Fruit fly (Drosophila melanogaster) whole organism, prepupa: Measurements from ENCODE around the gene puc.

Experiments
- Blimp-1 ChIP-seq: fragments of 200-800 bp; sonication (Bioruptor generic); optimal IDR thresholded peaks from 3 replicates; lab custom pipeline; 2017; ENCODE audit warnings: missing biosample characterization, missing genetic modification characterization, mild to moderate bottlenecking, moderate library complexity, missing genetic modification reagents
- CG10631 ChIP-seq: fragments of 200-800 bp; sonication (Bioruptor generic); optimal IDR thresholded peaks from 2 replicates; lab custom pipeline; 2016; ENCODE audit warnings: missing biosample characterization, missing genetic modification characterization
- CG10669 ChIP-seq: fragments of 200-800 bp; sonication (Bioruptor generic); optimal IDR thresholded peaks from 3 replicates; lab custom pipeline; 2018; ENCODE audit warnings: missing biosample characterization, mild to moderate bottlenecking, missing genetic modification characterization, moderate library complexity
- CG11762 ChIP-seq: fragments of 200-800 bp; sonication (Bioruptor generic); optimal IDR thresholded peaks from 3 replicates; lab custom pipeline; 2016; ENCODE audit warnings: missing biosample characterization, missing genetic modification characterization; ENCODE audit not compliant: insufficient read depth
- CG15336 ChIP-seq: fragments of 200-800 bp; sonication (Bioruptor generic); IDR thresholded peaks from 2 replicates; pipeline ENCODE4 v1.3.6; 2022; ENCODE audit warnings: missing biosample characterization, missing genetic modification characterization
- CG1621 ChIP-seq: fragments of 200-800 bp; sonication (Bioruptor generic); optimal IDR thresholded peaks from 3 replicates; lab custom pipeline; 2018; ENCODE audit warnings: missing biosample characterization, mild to moderate bottlenecking, missing genetic modification characterization
- CG16779 ChIP-seq: fragments of 200-800 bp; sonication (Bioruptor generic); optimal IDR thresholded peaks from 3 replicates; lab custom pipeline; 2017; ENCODE audit warnings: missing biosample characterization, mild to moderate bottlenecking, missing genetic modification characterization
- CG3032 ChIP-seq: fragments of 200-800 bp; optimal IDR thresholded peaks from 2 replicates; lab custom pipeline; 2019; ENCODE audit warnings: missing biosample characterization, mild to moderate bottlenecking, missing genetic modification characterization, moderate library complexity
- CG31627 ChIP-seq: fragments of 200-800 bp; sonication (Bioruptor generic); optimal IDR thresholded peaks from 3 replicates; lab custom pipeline; 2016; ENCODE audit warnings: missing biosample characterization, missing genetic modification characterization
- CG32006 ChIP-seq: fragments of 200-800 bp; sonication (Bioruptor generic); optimal IDR thresholded peaks from 3 replicates; lab custom pipeline; 2017; ENCODE audit warnings: missing biosample characterization, mild to moderate bottlenecking, missing genetic modification characterization
- CG34406 ChIP-seq: fragments of 200-800 bp; sonication (Bioruptor generic); optimal IDR thresholded peaks from 3 replicates; lab custom pipeline; 2016; ENCODE audit warnings: missing biosample characterization, missing genetic modification characterization
- CG3919 ChIP-seq: fragments of 200-800 bp; sonication (Bioruptor generic); optimal IDR thresholded peaks from 3 replicates; lab custom pipeline; 2016; ENCODE audit warnings: missing biosample characterization, missing genetic modification characterization
- CG4318 ChIP-seq: fragments of 200-800 bp; sonication (Bioruptor generic); optimal IDR thresholded peaks from 3 replicates; lab custom pipeline; 2017; ENCODE audit warnings: missing biosample characterization, mild to moderate bottlenecking, missing genetic modification characterization
- CG6163 ChIP-seq: fragments of 200-800 bp; sonication (Bioruptor generic); IDR thresholded peaks from 3 replicates; pipeline ENCODE4 v1.3.6; 2022; ENCODE audit warnings: missing biosample characterization, missing genetic modification characterization
- CG6808 ChIP-seq: fragments of 200-800 bp; sonication (Bioruptor generic); optimal IDR thresholded peaks from 3 replicates; lab custom pipeline; 2017; ENCODE audit warnings: missing biosample characterization, missing genetic modification characterization, mild to moderate bottlenecking, moderate library complexity, missing genetic modification reagents
- CG6854 ChIP-seq: fragments of 200-800 bp; sonication (Bioruptor generic); optimal IDR thresholded peaks from 2 replicates; lab custom pipeline; 2017; ENCODE audit warnings: missing biosample characterization, mild to moderate bottlenecking, missing genetic modification characterization
- CG8319 ChIP-seq: fragments of 200-800 bp; sonication (Bioruptor generic); optimal IDR thresholded peaks from 3 replicates; lab custom pipeline; 2016; ENCODE audit warnings: missing biosample characterization, missing genetic modification characterization
- CG8632 ChIP-seq: fragments of 200-800 bp; sonication (Bioruptor generic); optimal IDR thresholded peaks from 3 replicates; lab custom pipeline; 2016; ENCODE audit warnings: missing biosample characterization, missing genetic modification characterization
- Eip75B ChIP-seq: fragments of 200-800 bp; sonication (Bioruptor generic); optimal IDR thresholded peaks from 3 replicates; lab custom pipeline; 2016; ENCODE audit warnings: missing biosample characterization, missing genetic modification characterization
- Eip78C ChIP-seq: fragments of 200-800 bp; sonication (Bioruptor generic); peaks from one replicate; lab custom pipeline; 2016; ENCODE audit warnings: missing biosample characterization, missing genetic modification characterization
- Eip93F ChIP-seq: fragments of 200-800 bp; sonication (Bioruptor generic); optimal IDR thresholded peaks from 2 replicates; lab custom pipeline; 2016; ENCODE audit warnings: missing biosample characterization, mild to moderate bottlenecking, missing genetic modification characterization
- Ets21C ChIP-seq: fragments of 200-800 bp; sonication (Bioruptor generic); optimal IDR thresholded peaks from 3 replicates; lab custom pipeline; 2016; ENCODE audit warnings: missing biosample characterization, missing genetic modification characterization
- Ets96B ChIP-seq: fragments of 200-800 bp; optimal IDR thresholded peaks from 2 replicates; lab custom pipeline; 2019; ENCODE audit warnings: missing biosample characterization, mild to moderate bottlenecking, missing genetic modification characterization, moderate library complexity
- Gug ChIP-seq: fragments of 200-800 bp; sonication (Bioruptor generic); IDR thresholded peaks from 2 replicates; pipeline ENCODE4 v1.3.6; 2022; ENCODE audit warnings: missing biosample characterization, missing genetic modification characterization
- Hr4 ChIP-seq: fragments of 200-800 bp; sonication (Bioruptor generic); optimal IDR thresholded peaks from 3 replicates; lab custom pipeline; 2016; ENCODE audit warnings: missing biosample characterization, missing genetic modification characterization
- Lpt ChIP-seq: fragments of 200-800 bp; sonication (Bioruptor generic); optimal IDR thresholded peaks from 3 replicates; lab custom pipeline; 2016; ENCODE audit warnings: missing biosample characterization, missing genetic modification characterization
- Met ChIP-seq: fragments of 200-800 bp; sonication (Bioruptor generic); optimal IDR thresholded peaks from 3 replicates; lab custom pipeline; 2016; ENCODE audit warnings: missing biosample characterization, missing genetic modification characterization
- OdsH ChIP-seq: fragments of 200-800 bp; sonication (Bioruptor generic); optimal IDR thresholded peaks from 3 replicates; lab custom pipeline; 2016; ENCODE audit warnings: missing biosample characterization, missing genetic modification characterization
- Smox ChIP-seq: fragments of 200-800 bp; sonication (Bioruptor generic); optimal IDR thresholded peaks from 3 replicates; lab custom pipeline; 2016; ENCODE audit warnings: missing biosample characterization, missing genetic modification characterization
- Sox102F ChIP-seq: fragments of 200-800 bp; sonication (Bioruptor generic); optimal IDR thresholded peaks from 2 replicates; lab custom pipeline; 2016; ENCODE audit warnings: missing biosample characterization, mild to moderate bottlenecking, missing genetic modification characterization
- Sox15 ChIP-seq: fragments of 200-800 bp; sonication (Bioruptor generic); optimal IDR thresholded peaks from 3 replicates; lab custom pipeline; 2016; ENCODE audit warnings: missing biosample characterization, missing genetic modification characterization
- achi ChIP-seq: fragments of 200-800 bp; sonication (Bioruptor generic); optimal IDR thresholded peaks from 3 replicates; lab custom pipeline; 2016; ENCODE audit warnings: missing biosample characterization, missing genetic modification characterization
- cyc ChIP-seq: fragments of 200-800 bp; sonication (Bioruptor generic); optimal IDR thresholded peaks from 3 replicates; lab custom pipeline; 2016; ENCODE audit warnings: missing biosample characterization, missing genetic modification characterization
- dac ChIP-seq: fragments of 200-800 bp; sonication (Bioruptor generic); optimal IDR thresholded peaks from 2 replicates; lab custom pipeline; 2017; ENCODE audit warnings: missing biosample characterization, mild to moderate bottlenecking, missing genetic modification characterization
- eg ChIP-seq: fragments of 200-800 bp; sonication (Bioruptor generic); IDR thresholded peaks from 3 replicates; pipeline ENCODE4 v1.3.6; 2022; ENCODE audit warnings: missing biosample characterization, missing genetic modification characterization
- esn ChIP-seq: fragments of 200-800 bp; sonication (Bioruptor generic); optimal IDR thresholded peaks from 2 replicates; lab custom pipeline; 2016; ENCODE audit warnings: missing biosample characterization, mild to moderate bottlenecking, missing genetic modification characterization, moderate library complexity
- fd59A ChIP-seq: fragments of 200-800 bp; sonication (Bioruptor generic); optimal IDR thresholded peaks from 2 replicates; lab custom pipeline; 2017; ENCODE audit warnings: missing biosample characterization, mild to moderate bottlenecking, missing genetic modification characterization, missing genetic modification reagents
- fd85E ChIP-seq: fragments of 200-800 bp; sonication (Bioruptor generic); optimal IDR thresholded peaks from 3 replicates; lab custom pipeline; 2016; ENCODE audit warnings: missing biosample characterization, missing genetic modification characterization
- fkh ChIP-seq: fragments of 200-800 bp; sonication (Bioruptor generic); optimal IDR thresholded peaks from 3 replicates; lab custom pipeline; 2017; ENCODE audit warnings: missing biosample characterization, mild to moderate bottlenecking, missing genetic modification characterization, moderate library complexity
- lz ChIP-seq: fragments of 200-800 bp; sonication (Bioruptor generic); optimal IDR thresholded peaks from 3 replicates; lab custom pipeline; 2016; ENCODE audit warnings: missing biosample characterization, missing genetic modification characterization
- pdm3 ChIP-seq: fragments of 200-800 bp; sonication (Bioruptor generic); optimal IDR thresholded peaks from 3 replicates; lab custom pipeline; 2016; ENCODE audit warnings: missing biosample characterization, missing genetic modification characterization
- salr ChIP-seq, 2 experiments: fragments of 200-800 bp; sonication (Bioruptor generic); optimal IDR thresholded peaks; 3 replicates each; lab custom pipeline; 2016 to 2018; ENCODE audit warnings: missing biosample characterization in 2 of 2, missing genetic modification characterization in 2 of 2, mild to moderate bottlenecking in 1 of 2
- spab ChIP-seq: fragments of 200-800 bp; sonication (Bioruptor generic); optimal IDR thresholded peaks from 2 replicates; lab custom pipeline; 2017; ENCODE audit warnings: missing biosample characterization, mild to moderate bottlenecking, missing genetic modification characterization, missing genetic modification reagents
- ss ChIP-seq, 2 experiments: fragments of 200-800 bp; sonication (Bioruptor generic); optimal IDR thresholded peaks; 2 replicates in 1 of 2; 3 replicates in 1 of 2; lab custom pipeline; 2017 to 2018; ENCODE audit warnings: mild to moderate bottlenecking in 2 of 2, missing biosample characterization in 2 of 2, missing genetic modification characterization in 2 of 2, moderate library complexity in 1 of 2
- svp ChIP-seq: fragments of 200-800 bp; sonication (Bioruptor generic); peaks from one replicate; lab custom pipeline; 2016; ENCODE audit warnings: missing biosample characterization, missing genetic modification characterization
- topi ChIP-seq: fragments of 200-800 bp; sonication (Bioruptor generic); optimal IDR thresholded peaks from 3 replicates; lab custom pipeline; 2016; ENCODE audit warnings: missing biosample characterization, missing genetic modification characterization
- vri ChIP-seq: fragments of 200-800 bp; sonication (Bioruptor generic); optimal IDR thresholded peaks from 3 replicates; lab custom pipeline; 2016; ENCODE audit warnings: missing biosample characterization, mild to moderate bottlenecking, missing genetic modification characterization

The puc gene

DNA sequence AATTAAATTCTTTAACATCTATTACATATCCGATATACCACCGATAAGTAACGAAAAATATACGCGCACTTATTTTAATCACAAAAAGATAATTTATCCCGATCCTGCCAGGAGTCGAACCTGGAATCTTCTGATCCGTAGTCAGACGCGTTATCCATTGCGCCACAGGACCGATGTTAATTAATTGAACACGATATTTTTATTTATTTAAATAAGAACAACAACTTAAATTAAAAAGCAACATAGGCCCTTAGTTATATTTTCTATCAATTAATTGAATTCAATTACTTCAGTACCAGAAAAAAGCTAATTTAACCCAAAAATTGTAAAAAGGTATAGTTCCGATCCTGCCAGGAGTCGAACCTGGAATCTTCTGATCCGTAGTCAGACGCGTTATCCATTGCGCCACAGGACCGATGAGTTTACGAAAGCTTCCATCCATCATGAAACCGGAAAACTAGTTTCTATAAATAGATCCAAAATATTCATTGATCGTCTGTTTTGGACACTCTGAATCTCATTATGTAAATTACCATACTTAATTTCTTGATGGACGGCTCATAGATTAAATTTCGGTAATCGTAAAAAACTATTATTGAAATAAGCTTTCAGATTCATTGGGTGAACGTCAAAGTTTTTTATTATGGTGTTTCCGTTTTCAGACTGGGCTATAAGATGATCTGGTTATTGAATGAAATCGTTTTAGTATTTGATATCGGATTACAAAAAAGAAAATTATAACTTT is 35.7 kb downstream of the puc start:
- TF ChIP-seq svp (GFP tag; lab: Kevin White, UChicago) (peak; percentile 49), CG32006 (GFP tag; lab: Kevin White, UChicago) (no peak), CG3919 (GFP tag; lab: Kevin White, UChicago) (no peak), Gug (no peak), pdm3 (GFP tag; lab: Kevin White, UChicago) (no peak)

DNA sequence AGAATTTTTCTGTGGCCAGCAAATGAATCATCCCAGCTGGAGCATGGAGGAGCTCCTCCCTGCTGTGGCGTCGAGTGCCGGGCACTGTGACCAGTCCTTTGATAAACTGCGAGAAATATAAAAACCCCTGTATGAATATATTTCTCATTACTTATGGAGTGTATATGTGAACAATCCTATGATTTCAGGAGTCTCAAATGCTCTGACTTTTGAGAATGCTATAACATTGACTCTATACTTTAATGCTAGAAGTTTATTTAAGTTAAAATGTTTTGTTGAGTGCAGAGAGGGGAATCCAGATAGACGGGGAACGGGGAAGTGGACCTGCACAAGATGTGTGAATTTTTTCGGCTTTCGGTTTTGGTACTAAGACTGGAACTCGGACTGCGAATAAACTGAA is 37.0 kb downstream of the puc start:
- TF ChIP-seq CG3032 (tag; lab: Kevin White, UChicago) (peak; percentile 31), CG1621 (tag; lab: Kevin White, UChicago) (no peak), lz (GFP tag; lab: Kevin White, UChicago) (peak; percentile 73), spab (GFP tag; lab: Kevin White, UChicago) (peak; percentile 13), OdsH (peak; percentile 31), CG8319 (GFP tag; lab: Kevin White, UChicago) (no peak), salr (GFP tag; optimal IDR thresholded peaks at IDR 0.05; lab: Kevin White, UChicago) (peak in 1 of 2 experiments; percentile 29), Met (GFP tag; lab: Kevin White, UChicago) (peak; percentile 85), Eip93F (GFP tag; lab: Kevin White, UChicago) (peak; percentile 59), vri (GFP tag; lab: Kevin White, UChicago) (peak; percentile 68), fkh (GFP tag; lab: Kevin White, UChicago) (no peak), CG6854 (GFP tag; lab: Kevin White, UChicago) (no peak), Lpt (no peak), Blimp-1 (GFP tag; lab: Kevin White, UChicago) (peak; percentile 11), CG4318 (GFP tag; lab: Kevin White, UChicago) (no peak), svp (GFP tag; lab: Kevin White, UChicago) (peak; percentile 83), CG3919 (GFP tag; lab: Kevin White, UChicago) (peak; percentile 60), cyc (GFP tag; lab: Kevin White, UChicago) (peak; percentile 73), CG6163 (peak; percentile 65; the same call in 2 of the 3 replicates), CG11762 (GFP tag; lab: Kevin White, UChicago) (no peak), CG16779 (no peak), fd59A (GFP tag; lab: Kevin White, UChicago) (no peak), Eip75B (peak; percentile 50), CG8632 (peak; percentile 11), CG10631 (GFP tag; lab: Kevin White, UChicago) (peak; percentile 46), CG6808 (GFP tag; lab: Kevin White, UChicago) (no peak), fd85E (GFP tag; lab: Kevin White, UChicago) (no peak), dac (no peak), Hr4 (GFP tag; lab: Kevin White, UChicago) (no peak), Sox102F (GFP tag; lab: Kevin White, UChicago) (peak; percentile 70), CG10669 (peak; percentile 35), Ets96B (peak; percentile 23), eg (GFP tag; lab: Robert Waterston, UW) (0 out of 3 replicates have a peak, but pooled peaks have one; percentile 10), Ets21C (peak; percentile 54), CG15336 (GFP tag; lab: Robert Waterston, UW) (0 out of 2 replicates have a peak, but pooled peaks have one; percentile 24), Sox15 (GFP tag; lab: Kevin White, UChicago) (no peak), ss (GFP tag; optimal IDR thresholded peaks at IDR 0.05; lab: Kevin White, UChicago) (no peak), pdm3 (GFP tag; lab: Kevin White, UChicago) (peak; percentile 59), CG34406 (no peak), Eip78C (GFP tag; lab: Kevin White, UChicago) (peak; percentile 80), esn (GFP tag; lab: Kevin White, UChicago) (peak; percentile 80), achi (GFP tag; lab: Kevin White, UChicago) (peak; percentile 54), Gug (no peak), CG31627 (GFP tag; lab: Kevin White, UChicago) (peak; percentile 74), CG32006 (GFP tag; lab: Kevin White, UChicago) (peak; percentile 3), Smox (GFP tag; lab: Kevin White, UChicago) (peak; percentile 76), topi (GFP tag; lab: Kevin White, UChicago) (peak; percentile 74)
